Worm (Caenorhabditis elegans): ENCODE results near the gene Y62E10A.3.

ce11 chrIV:13319886-13320650 is 40.0 kb downstream of the Y62E10A.3 start:
- no peak for TF ChIP-seq flh-1 (GFP tag; optimal IDR thresholded peaks at IDR 0.05)
- TF ChIP-seq unc-39 (tag; optimal IDR thresholded peaks at IDR 0.05): no peak
- TF ChIP-seq ztf-11 (tag; optimal IDR thresholded peaks at IDR 0.05): no peak
- TF ChIP-seq nhr-28 (tag; optimal IDR thresholded peaks at IDR 0.05): no peak
- TF ChIP-seq sem-2 (GFP tag; optimal IDR thresholded peaks at IDR 0.05): no peak
